Worm (Caenorhabditis elegans) whole organism, L2 larva: ENCODE results near the gene ugt-21.

Experiments
- R02D3.7 ChIP-seq: fragments of 150-350 bp; optimal IDR thresholded peaks from 2 replicates; lab custom pipeline; 2014; ENCODE audit warnings: missing biosample characterization, missing genetic modification characterization
- Y55F3AM.14 ChIP-seq: fragments of 200-800 bp; sonication (Bioruptor generic); optimal IDR thresholded peaks from 2 replicates; lab custom pipeline; 2018; ENCODE audit warnings: mild to moderate bottlenecking, missing genetic modification characterization, missing compliant biosample characterization
- ama-1 ChIP-seq: fragments of 150-350 bp; optimal IDR thresholded peaks from 2 replicates; lab custom pipeline; 2018; ENCODE audit warnings: inconsistent platforms
- blmp-1 ChIP-seq: sonication (generic microtip); optimal IDR thresholded peaks from 2 replicates; lab custom pipeline; 2017; ENCODE audit warnings: missing genetic modification characterization, mild to moderate bottlenecking, missing compliant biosample characterization, antibody characterized with exemption, moderate library complexity; ENCODE audit not compliant: insufficient read depth
- ceh-82 ChIP-seq: fragments of 150-350 bp; optimal IDR thresholded peaks from 2 replicates; lab custom pipeline; 2014; ENCODE audit warnings: missing biosample characterization, missing genetic modification characterization
- elt-3 ChIP-seq: sonication (generic microtip); optimal IDR thresholded peaks from 2 replicates; lab custom pipeline; 2017; ENCODE audit warnings: missing biosample characterization, missing genetic modification characterization
- lin-11 ChIP-seq: fragments of 150-350 bp; sonication (generic microtip); optimal IDR thresholded peaks from 2 replicates; lab custom pipeline; 2014; ENCODE audit warnings: missing biosample characterization, missing genetic modification characterization, inconsistent platforms, mixed read lengths
- lsy-2 ChIP-seq, 2 experiments: fragments of 150-350 bp in 1 of 2; sonication (generic microtip) in 1 of 2; optimal IDR thresholded peaks; 2 replicates each; lab custom pipeline; 2014 to 2017; ENCODE audit warnings: missing biosample characterization in 2 of 2, missing genetic modification characterization in 2 of 2
- nhr-25 ChIP-seq: fragments of 150-350 bp; sonication (generic microtip); optimal IDR thresholded peaks from 3 replicates; lab custom pipeline; 2014; ENCODE audit warnings: missing biosample characterization, missing genetic modification characterization
- nhr-77 ChIP-seq: fragments of 150-350 bp; optimal IDR thresholded peaks from 2 replicates; lab custom pipeline; 2014; ENCODE audit warnings: missing biosample characterization, missing genetic modification characterization
- sem-4 ChIP-seq: fragments of 150-350 bp; optimal IDR thresholded peaks from 2 replicates; lab custom pipeline; 2014; ENCODE audit warnings: missing biosample characterization, missing genetic modification reagents, missing genetic modification characterization
- skn-1 ChIP-seq: sonication (generic microtip); optimal IDR thresholded peaks from 2 replicates; lab custom pipeline; 2017; ENCODE audit warnings: missing biosample characterization, missing genetic modification characterization
- snpc-4 ChIP-seq: fragments of 150-350 bp; optimal IDR thresholded peaks from 2 replicates; lab custom pipeline; 2014; ENCODE audit warnings: missing biosample characterization, missing genetic modification characterization
- unc-55 ChIP-seq: fragments of 150-350 bp; sonication (generic microtip); optimal IDR thresholded peaks from 3 replicates; lab custom pipeline; 2014; ENCODE audit warnings: missing biosample characterization, missing genetic modification reagents, missing genetic modification characterization

DNA sequence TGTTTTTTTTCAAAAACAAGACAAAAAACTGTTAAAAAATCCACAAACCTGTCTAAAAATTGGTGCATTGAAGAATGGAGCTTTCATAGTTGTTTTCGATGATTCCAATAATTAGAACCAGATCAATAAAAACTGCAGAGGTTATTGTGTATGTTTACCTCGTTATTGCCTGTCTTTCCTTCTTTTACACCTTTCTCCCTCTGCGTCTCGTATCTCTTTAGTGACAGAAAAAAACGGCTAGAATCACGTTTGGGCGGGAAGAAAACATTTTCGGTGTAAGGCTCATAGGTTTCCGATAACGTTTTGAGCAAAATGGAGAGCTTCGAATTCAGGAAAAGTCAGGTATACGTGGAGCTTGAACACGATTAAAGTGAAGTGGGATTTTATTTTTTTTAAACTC lies 8.5 kb downstream of the ugt-21 start, which contains the start of gene ethe-1:
- TF ChIP-seq Y55F3AM.14 (GFP tag; lab: Kevin White, UChicago): no peak
- no peak for TF ChIP-seq snpc-4 (tag; lab: Kevin White, UChicago)
- TF ChIP-seq ama-1: no peak
- no peak for TF ChIP-seq ceh-82 (tag; lab: Kevin White, UChicago)
- TF ChIP-seq nhr-77: no peak
- TF ChIP-seq lsy-2 (tag; optimal IDR thresholded peaks at IDR 0.05; lab: Kevin White, UChicago): no peak
- no peak for TF ChIP-seq R02D3.7 (tag; lab: Kevin White, UChicago)
- no peak for TF ChIP-seq unc-55 (GFP tag; lab: Kevin White, UChicago)
- no peak for TF ChIP-seq elt-3 (tag; lab: Kevin White, UChicago)
- no peak for TF ChIP-seq skn-1
- no peak for TF ChIP-seq nhr-25 (tag; lab: Kevin White, UChicago)
- TF ChIP-seq blmp-1 (tag; lab: Kevin White, UChicago): no peak
- no peak for TF ChIP-seq lin-11
- TF ChIP-seq sem-4 (tag; lab: Kevin White, UChicago): no peak
